Worm (Caenorhabditis elegans) whole organism, late embryonic: ENCODE results near the gene ZC374.2.

Experiments
- C38D4.7 ChIP-seq: fragments of 200-800 bp; sonication (Bioruptor generic); optimal IDR thresholded peaks from 2 replicates; lab custom pipeline; 2018; ENCODE audit warnings: mild to moderate bottlenecking, missing genetic modification characterization, moderate library complexity, missing compliant biosample characterization
- F13H6.1 ChIP-seq: sonication (generic microtip); optimal IDR thresholded peaks from 2 replicates; lab custom pipeline; 2016; ENCODE audit warnings: missing genetic modification characterization, missing compliant biosample characterization
- K02D7.2 ChIP-seq: sonication (generic microtip); optimal IDR thresholded peaks from 2 replicates; lab custom pipeline; 2017; ENCODE audit warnings: mild to moderate bottlenecking, missing genetic modification characterization, missing compliant biosample characterization
- Y22D7AL.16 ChIP-seq: sonication (generic microtip); optimal IDR thresholded peaks from 2 replicates; lab custom pipeline; 2016; ENCODE audit warnings: missing genetic modification characterization, missing compliant biosample characterization
- ahr-1 ChIP-seq: sonication (generic microtip); optimal IDR thresholded peaks from 2 replicates; lab custom pipeline; 2016; ENCODE audit warnings: missing genetic modification characterization, missing compliant biosample characterization
- ama-1 ChIP-seq: fragments of 150-350 bp; optimal IDR thresholded peaks from 2 replicates; lab custom pipeline; 2014
- ceh-14 ChIP-seq: sonication (generic microtip); optimal IDR thresholded peaks from 2 replicates; lab custom pipeline; 2016; ENCODE audit warnings: missing genotype, missing genetic modification characterization, missing compliant biosample characterization
- ceh-18 ChIP-seq: sonication (generic microtip); optimal IDR thresholded peaks from 2 replicates; lab custom pipeline; 2016; ENCODE audit warnings: missing genetic modification characterization, missing compliant biosample characterization
- ceh-19 ChIP-seq: fragments of 200-800 bp; sonication (Bioruptor generic); optimal IDR thresholded peaks from 2 replicates; lab custom pipeline; 2018; ENCODE audit warnings: mild to moderate bottlenecking, missing genetic modification characterization, missing compliant biosample characterization
- ceh-2 ChIP-seq: sonication (generic microtip); optimal IDR thresholded peaks from 2 replicates; lab custom pipeline; 2016; ENCODE audit warnings: missing genotype, missing genetic modification characterization, missing compliant biosample characterization
- ceh-24 ChIP-seq: sonication (generic microtip); optimal IDR thresholded peaks from 2 replicates; lab custom pipeline; 2016; ENCODE audit warnings: mild to moderate bottlenecking, missing genetic modification characterization, missing compliant biosample characterization
- ceh-30 ChIP-seq: fragments of 150-350 bp; optimal IDR thresholded peaks from 2 replicates; lab custom pipeline; 2014; ENCODE audit warnings: missing biosample characterization, missing genetic modification characterization
- ceh-31 ChIP-seq: sonication (generic microtip); optimal IDR thresholded peaks from 2 replicates; lab custom pipeline; 2016; ENCODE audit warnings: missing genetic modification characterization, missing compliant biosample characterization
- che-1 ChIP-seq: sonication (generic microtip); optimal IDR thresholded peaks from 2 replicates; lab custom pipeline; 2016; ENCODE audit warnings: mild to moderate bottlenecking, missing genetic modification characterization, missing compliant biosample characterization
- dmd-4 ChIP-seq: sonication (generic microtip); optimal IDR thresholded peaks from 2 replicates; lab custom pipeline; 2016; ENCODE audit warnings: borderline replicate concordance, missing genetic modification characterization, missing compliant biosample characterization
- ets-4 ChIP-seq: sonication (generic microtip); optimal IDR thresholded peaks from 2 replicates; lab custom pipeline; 2016; ENCODE audit warnings: missing genetic modification characterization, missing compliant biosample characterization
- eyg-1 ChIP-seq: sonication (generic microtip); optimal IDR thresholded peaks from 2 replicates; lab custom pipeline; 2016; ENCODE audit warnings: missing genotype, missing genetic modification characterization, missing compliant biosample characterization
- fax-1 ChIP-seq: sonication (generic microtip); optimal IDR thresholded peaks from 2 replicates; lab custom pipeline; 2016; ENCODE audit warnings: missing genotype, missing genetic modification characterization, missing compliant biosample characterization
- fkh-10 ChIP-seq: fragments of 150-350 bp; optimal IDR thresholded peaks from 2 replicates; lab custom pipeline; 2014; ENCODE audit warnings: missing biosample characterization, missing genetic modification reagents, missing genetic modification characterization
- fkh-6 ChIP-seq: sonication (generic microtip); optimal IDR thresholded peaks from 2 replicates; lab custom pipeline; 2016; ENCODE audit warnings: missing genetic modification characterization, missing compliant biosample characterization
- hlh-13 ChIP-seq: fragments of 200-800 bp; sonication (Bioruptor generic); optimal IDR thresholded peaks from 2 replicates; lab custom pipeline; 2018; ENCODE audit warnings: mild to moderate bottlenecking, missing genetic modification characterization, missing compliant biosample characterization
- hlh-15 ChIP-seq: sonication (generic microtip); optimal IDR thresholded peaks from 2 replicates; lab custom pipeline; 2016; ENCODE audit warnings: missing genetic modification characterization, missing compliant biosample characterization
- hlh-8 ChIP-seq: sonication (generic microtip); optimal IDR thresholded peaks from 2 replicates; lab custom pipeline; 2016; ENCODE audit warnings: missing genotype, missing genetic modification characterization, missing compliant biosample characterization
- lim-6 ChIP-seq: sonication (generic microtip); optimal IDR thresholded peaks from 2 replicates; lab custom pipeline; 2016; ENCODE audit warnings: missing genetic modification characterization, missing compliant biosample characterization
- lin-11 ChIP-seq: fragments of 200-800 bp; sonication (Bioruptor generic); optimal IDR thresholded peaks from 2 replicates; lab custom pipeline; 2018; ENCODE audit warnings: mild to moderate bottlenecking, missing genetic modification characterization, missing compliant biosample characterization
- madf-2 ChIP-seq: sonication (generic microtip); optimal IDR thresholded peaks from 2 replicates; lab custom pipeline; 2017; ENCODE audit warnings: missing genetic modification characterization, missing compliant biosample characterization
- mec-3 ChIP-seq: sonication (generic microtip); optimal IDR thresholded peaks from 2 replicates; lab custom pipeline; 2016; ENCODE audit warnings: borderline replicate concordance, missing genetic modification characterization, missing compliant biosample characterization
- nhr-11 ChIP-seq: fragments of 150-350 bp; optimal IDR thresholded peaks from 2 replicates; lab custom pipeline; 2014; ENCODE audit warnings: missing biosample characterization, missing genetic modification characterization
- nhr-232 ChIP-seq: sonication (generic microtip); optimal IDR thresholded peaks from 2 replicates; lab custom pipeline; 2016; ENCODE audit warnings: missing genetic modification characterization, missing compliant biosample characterization
- pag-3 ChIP-seq: sonication (generic microtip); optimal IDR thresholded peaks from 2 replicates; lab custom pipeline; 2016; ENCODE audit warnings: missing compliant biosample characterization, missing genetic modification characterization, borderline replicate concordance
- pha-4 ChIP-seq: fragments of 150-350 bp; optimal IDR thresholded peaks from 2 replicates; lab custom pipeline; 2018; ENCODE audit warnings: missing biosample characterization, missing genetic modification reagents, missing genetic modification characterization
- pqm-1 ChIP-seq: sonication (generic microtip); optimal IDR thresholded peaks from 2 replicates; lab custom pipeline; 2016; ENCODE audit warnings: missing genetic modification characterization, missing compliant biosample characterization
- pros-1 ChIP-seq: fragments of 150-350 bp; optimal IDR thresholded peaks from 2 replicates; lab custom pipeline; 2014; ENCODE audit warnings: missing biosample characterization, missing genetic modification reagents, missing genetic modification characterization
- ref-2 ChIP-seq: sonication (generic microtip); optimal IDR thresholded peaks from 2 replicates; lab custom pipeline; 2016; ENCODE audit warnings: missing genetic modification characterization, missing compliant biosample characterization
- sdc-2 ChIP-seq: sonication (generic microtip); optimal IDR thresholded peaks from 2 replicates; lab custom pipeline; 2016; ENCODE audit warnings: missing genotype, missing genetic modification characterization, missing compliant biosample characterization
- sox-2 ChIP-seq: fragments of 200-800 bp; sonication (Bioruptor generic); IDR thresholded peaks from 2 replicates; pipeline ENCODE4 v1.3.6; 2022; ENCODE audit warnings: missing genetic modification reagents, missing genetic modification characterization, missing compliant biosample characterization
- tbx-2 ChIP-seq: sonication (generic microtip); optimal IDR thresholded peaks from 2 replicates; lab custom pipeline; 2016; ENCODE audit warnings: missing genetic modification characterization, missing compliant biosample characterization
- tbx-7 ChIP-seq: sonication (generic microtip); optimal IDR thresholded peaks from 2 replicates; lab custom pipeline; 2016; ENCODE audit warnings: missing genotype, missing genetic modification characterization, missing compliant biosample characterization
- unc-42 ChIP-seq: sonication (generic microtip); optimal IDR thresholded peaks from 2 replicates; lab custom pipeline; 2016; ENCODE audit warnings: missing genotype, missing genetic modification characterization, missing compliant biosample characterization
- unc-55 ChIP-seq: sonication (generic microtip); optimal IDR thresholded peaks from 2 replicates; lab custom pipeline; 2017; ENCODE audit warnings: missing biosample characterization, missing genetic modification reagents, missing genetic modification characterization
- unc-86 ChIP-seq: sonication (generic microtip); optimal IDR thresholded peaks from 2 replicates; lab custom pipeline; 2016; ENCODE audit warnings: missing genetic modification characterization, missing compliant biosample characterization
- ztf-16 ChIP-seq: sonication (generic microtip); optimal IDR thresholded peaks from 2 replicates; lab custom pipeline; 2017; ENCODE audit warnings: missing genetic modification characterization, missing compliant biosample characterization

ZC374.2 gene

DNA sequence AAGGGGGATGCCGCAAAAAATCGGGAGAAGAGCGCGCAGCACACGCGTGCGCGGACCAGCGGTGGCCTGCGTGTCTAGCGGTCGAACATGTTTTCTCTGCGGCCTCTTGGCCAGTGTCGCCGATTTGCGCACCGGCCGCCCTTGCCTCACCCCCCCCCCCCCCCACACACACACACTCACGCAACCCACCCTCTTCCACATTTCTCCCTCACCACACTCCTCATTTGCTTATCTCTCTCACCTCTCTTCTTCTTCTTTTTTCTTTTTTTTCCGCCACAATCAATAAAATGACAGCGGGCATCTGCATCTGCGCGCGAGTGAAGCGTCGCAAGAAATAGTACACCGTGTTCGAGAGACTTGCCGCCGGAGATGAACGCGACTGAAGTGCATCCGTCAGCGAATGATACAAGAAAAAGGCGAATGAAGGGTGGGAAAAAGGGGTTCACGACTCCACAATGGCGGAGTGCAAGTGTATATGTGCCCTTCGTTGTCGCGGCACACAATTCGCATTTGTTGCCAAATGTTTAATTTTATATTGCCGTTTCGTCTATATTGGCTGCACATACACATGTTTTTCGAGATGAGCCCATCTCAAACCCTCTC is 47.5 kb downstream of the ZC374.2 start (continued):
- TF ChIP-seq hlh-15 (tag; lab: Kevin White, UChicago) (no peak), pag-3 (no peak), ztf-16 (tag; lab: Kevin White, UChicago) (peak; percentile 67), tbx-7 (no peak), ref-2 (tag; lab: Kevin White, UChicago) (no peak), K02D7.2 (no peak), ceh-2 (tag; lab: Kevin White, UChicago) (no peak), ahr-1 (tag; lab: Kevin White, UChicago) (peak; percentile 10), ceh-24 (no peak), che-1 (peak; percentile 43), lin-11 (tag; lab: Kevin White, UChicago) (peak; percentile 2), tbx-2 (tag; lab: Kevin White, UChicago) (peak; percentile 34), pros-1 (tag; lab: Kevin White, UChicago) (peak; percentile 51), mec-3 (no peak), unc-86 (tag; lab: Kevin White, UChicago) (peak; percentile 53), eyg-1 (tag; lab: Kevin White, UChicago) (no peak), C38D4.7 (GFP tag; lab: Kevin White, UChicago) (no peak), fax-1 (tag; lab: Kevin White, UChicago) (no peak), ceh-19 (GFP tag; lab: Kevin White, UChicago) (no peak), ets-4 (tag; lab: Kevin White, UChicago) (no peak), fkh-10 (no peak), pqm-1 (tag; lab: Kevin White, UChicago) (no peak), madf-2 (tag; lab: Kevin White, UChicago) (peak; percentile 100)

DNA sequence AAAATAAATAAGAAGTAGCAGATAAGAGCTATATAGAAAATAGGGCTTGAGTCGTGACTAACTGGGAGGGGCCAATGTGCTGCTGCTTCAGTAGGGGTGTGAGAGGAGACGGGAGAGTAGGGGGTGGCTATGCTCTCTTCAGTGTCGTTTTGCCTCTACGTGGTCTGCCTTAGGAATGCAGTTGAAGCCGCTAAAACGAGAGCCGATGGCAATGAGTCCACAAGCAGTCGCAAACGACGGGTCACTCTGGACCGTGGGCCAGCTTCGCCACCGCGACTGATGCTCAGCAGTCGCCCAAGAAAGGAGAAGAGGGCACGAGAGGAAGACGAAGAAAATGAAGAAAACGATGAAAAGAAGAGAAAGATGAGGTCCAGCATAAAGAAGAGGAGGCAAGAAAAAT is 48.0 kb downstream of the ZC374.2 start, which contains the start of gene grk-1:
Gene grk-1 (minus strand): TSS at position 17 of the 400 bp plus-strand sequence.
- peak; percentile 28 for TF ChIP-seq ceh-14
- peak; percentile 16 for TF ChIP-seq sdc-2 (tag; lab: Kevin White, UChicago)
- no peak for TF ChIP-seq pha-4 (tag; lab: Kevin White, UChicago)
- TF ChIP-seq lim-6 (tag; lab: Kevin White, UChicago) = no peak
- no peak for TF ChIP-seq nhr-11 (tag; lab: Kevin White, UChicago)
- no peak for TF ChIP-seq fkh-6 (tag; lab: Kevin White, UChicago)
- TF ChIP-seq pag-3 = no peak
- no peak for TF ChIP-seq hlh-15 (tag; lab: Kevin White, UChicago)
- TF ChIP-seq unc-55 (GFP tag; lab: Kevin White, UChicago) = no peak
- no peak for TF ChIP-seq ceh-2 (tag; lab: Kevin White, UChicago)
- peak; percentile 5 for TF ChIP-seq ref-2 (tag; lab: Kevin White, UChicago)
- TF ChIP-seq dmd-4 = peak; percentile 3
- TF ChIP-seq ceh-31 (tag; lab: Kevin White, UChicago) = peak; percentile 50
- peak; percentile 12 for TF ChIP-seq unc-42 (tag; lab: Kevin White, UChicago)
- TF ChIP-seq ceh-18 (tag; lab: Kevin White, UChicago) = peak; percentile 13
- TF ChIP-seq ets-4 (tag; lab: Kevin White, UChicago) = no peak
- TF ChIP-seq ahr-1 (tag; lab: Kevin White, UChicago) = no peak
- TF ChIP-seq unc-86 (tag; lab: Kevin White, UChicago) = no peak

DNA sequence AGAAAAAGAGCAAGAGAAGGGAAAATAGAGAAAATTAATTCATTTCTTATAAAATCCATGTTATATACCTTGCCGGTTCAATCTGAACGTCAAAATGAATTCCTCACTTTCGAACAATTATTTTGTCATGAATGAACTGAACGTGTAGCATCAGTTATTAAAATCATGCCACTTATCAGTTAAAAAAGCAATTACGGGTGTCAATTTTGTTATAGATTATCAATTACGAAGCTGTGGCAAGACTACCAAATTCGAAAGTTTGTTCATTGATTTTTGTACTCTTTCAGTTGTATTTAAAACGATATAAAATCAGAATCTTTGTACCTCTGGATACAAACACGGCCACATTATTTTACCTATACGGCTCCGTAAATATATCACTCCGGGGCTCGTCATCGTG is 49.9 kb downstream of the ZC374.2 start:
- TF ChIP-seq ceh-30 (tag; lab: Kevin White, UChicago) (no peak), nhr-232 (tag; lab: Kevin White, UChicago) (no peak), unc-86 (tag; lab: Kevin White, UChicago) (no peak), ama-1 (lab: Kevin White, UChicago) (no peak), sox-2 (no peak), hlh-13 (GFP tag; lab: Kevin White, UChicago) (no peak), Y22D7AL.16 (tag; lab: Kevin White, UChicago) (no peak), ceh-19 (GFP tag; lab: Kevin White, UChicago) (no peak), hlh-8 (tag; lab: Kevin White, UChicago) (no peak), F13H6.1 (tag; lab: Kevin White, UChicago) (no peak)
